Fruit fly (Drosophila melanogaster) whole organism: ENCODE results near the gene CG5697.

Experiments
- CG8478 ChIP-seq: fragments of >200 bp; optimal IDR thresholded peaks from 2 replicates; lab custom pipeline; 2018; ENCODE audit warnings: inconsistent platforms
- Dll ChIP-seq: fragments of >200 bp; optimal IDR thresholded peaks from 2 replicates; lab custom pipeline; 2017
- EcR ChIP-seq, 2 experiments: fragments of >200 bp; optimal IDR thresholded peaks; 2 replicates each; lab custom pipeline; 2017; ENCODE audit warnings: missing biosample characterization in 2 of 2, missing genetic modification characterization in 2 of 2, missing genetic modification reagents in 2 of 2
- psq ChIP-seq: fragments of >200 bp; optimal IDR thresholded peaks from 2 replicates; lab custom pipeline; 2017
- usp ChIP-seq: fragments of >200 bp; optimal IDR thresholded peaks from 2 replicates; lab custom pipeline; 2017; ENCODE audit warnings: missing biosample characterization, missing genetic modification characterization, mixed read lengths

- TF ChIP-seq usp (GFP tag; lab: Kevin White, UChicago) (no peak), Dll (no peak), CG8478 (no peak), psq (lab: Kevin White, UChicago) (no peak), EcR (GFP tag; optimal IDR thresholded peaks at IDR 0.05; lab: Kevin White, UChicago) (no peak)
These were observed 26.1 kb upstream of the CG5697 start for dm6 chr3R:20989657-20990056.
